Worm (Caenorhabditis elegans) whole organism, early embryonic: ENCODE results near the gene C39E9.7.
A peak's percentile ranks its signal among the peaks of the same experiment; 100 is the strongest.

Source experiments
- B0310.2 ChIP-seq: sonication (generic microtip); optimal IDR thresholded peaks from 2 replicates; lab custom pipeline; 2016; ENCODE audit warnings: mild to moderate bottlenecking, missing genetic modification characterization, missing compliant biosample characterization
- F13C5.2 ChIP-seq: sonication (generic microtip); optimal IDR thresholded peaks from 2 replicates; lab custom pipeline; 2017; ENCODE audit warnings: mild to moderate bottlenecking, missing genetic modification characterization, inconsistent platforms, missing compliant biosample characterization
- aly-1 ChIP-seq: sonication (generic microtip); optimal IDR thresholded peaks from 2 replicates; lab custom pipeline; 2016; ENCODE audit warnings: missing genetic modification characterization, missing compliant biosample characterization
- ama-1 ChIP-seq: fragments of 150-350 bp; optimal IDR thresholded peaks from 2 replicates; lab custom pipeline; 2014
- ceh-13 ChIP-seq: fragments of 200-800 bp; sonication (Bioruptor generic); optimal IDR thresholded peaks from 2 replicates; lab custom pipeline; 2018; ENCODE audit warnings: mild to moderate bottlenecking, missing genetic modification characterization, missing compliant biosample characterization
- ceh-36 ChIP-seq: sonication (generic microtip); optimal IDR thresholded peaks from 2 replicates; lab custom pipeline; 2016; ENCODE audit warnings: missing genetic modification characterization, inconsistent platforms, missing compliant biosample characterization
- ets-7 ChIP-seq: sonication (generic microtip); optimal IDR thresholded peaks from 2 replicates; lab custom pipeline; 2016; ENCODE audit warnings: missing genotype, missing genetic modification characterization, missing compliant biosample characterization
- flt-1 ChIP-seq: fragments of 200-800 bp; sonication (Bioruptor generic); IDR thresholded peaks from 2 replicates; pipeline ENCODE4 v1.3.6; 2022; ENCODE audit warnings: missing genetic modification characterization, missing compliant biosample characterization
- hmbx-1 ChIP-seq: sonication (generic microtip); optimal IDR thresholded peaks from 2 replicates; lab custom pipeline; 2016; ENCODE audit warnings: mild to moderate bottlenecking, missing genetic modification characterization, missing compliant biosample characterization
- hmg-4 ChIP-seq: fragments of 200-800 bp; sonication (Bioruptor generic); optimal IDR thresholded peaks from 2 replicates; lab custom pipeline; 2018; ENCODE audit warnings: mild to moderate bottlenecking, missing genetic modification characterization, missing compliant biosample characterization
- hnd-1 ChIP-seq: sonication (generic microtip); optimal IDR thresholded peaks from 2 replicates; lab custom pipeline; 2016; ENCODE audit warnings: missing genetic modification characterization, missing compliant biosample characterization
- pes-1 ChIP-seq: fragments of 200-800 bp; sonication (Bioruptor generic); IDR thresholded peaks from 2 replicates; pipeline ENCODE4 v1.3.6; 2022; ENCODE audit warnings: missing genetic modification reagents, missing genetic modification characterization, missing compliant biosample characterization
- scrt-1 ChIP-seq: fragments of 200-800 bp; sonication (Bioruptor generic); IDR thresholded peaks from 2 replicates; pipeline ENCODE4 v1.3.6; 2022; ENCODE audit warnings: missing genetic modification characterization, missing compliant biosample characterization
- sea-1 ChIP-seq: fragments of 200-800 bp; sonication (Bioruptor generic); conservative IDR thresholded peaks from 2 replicates; pipeline ENCODE4 v1.3.6; 2022; ENCODE audit warnings: missing genetic modification characterization, missing compliant biosample characterization
- tbx-11 ChIP-seq: fragments of 200-800 bp; sonication (Bioruptor generic); IDR thresholded peaks from 2 replicates; pipeline ENCODE4 v1.3.6; 2022; ENCODE audit warnings: missing genetic modification characterization, missing compliant biosample characterization
- tbx-37 ChIP-seq: fragments of 200-800 bp; sonication (Bioruptor generic); conservative IDR thresholded peaks from 2 replicates; pipeline ENCODE4 v1.3.6; 2022; ENCODE audit warnings: missing genetic modification reagents, missing genetic modification characterization, missing compliant biosample characterization
- tra-4 ChIP-seq: sonication (generic microtip); optimal IDR thresholded peaks from 2 replicates; lab custom pipeline; 2017; ENCODE audit warnings: missing genetic modification characterization, missing compliant biosample characterization

C39E9.7 gene

ce11 chrIV:13041486-13041885 lies 35.0 kb downstream of the C39E9.7 start:
- no peak for TF ChIP-seq pes-1 (GFP tag; lab: Robert Waterston, UW)
- no peak for TF ChIP-seq ceh-13
- no peak for TF ChIP-seq tbx-11 (GFP tag; lab: Robert Waterston, UW)
- TF ChIP-seq ceh-36 (tag; lab: Kevin White, UChicago) = no peak
- TF ChIP-seq hmbx-1 = no peak
- no peak for TF ChIP-seq tbx-37 (GFP tag; lab: Robert Waterston, UW)
- TF ChIP-seq ets-7 (tag; lab: Kevin White, UChicago) = no peak
- TF ChIP-seq ama-1 = no peak
- no peak for TF ChIP-seq hmg-4 (GFP tag; lab: Kevin White, UChicago)

DNA sequence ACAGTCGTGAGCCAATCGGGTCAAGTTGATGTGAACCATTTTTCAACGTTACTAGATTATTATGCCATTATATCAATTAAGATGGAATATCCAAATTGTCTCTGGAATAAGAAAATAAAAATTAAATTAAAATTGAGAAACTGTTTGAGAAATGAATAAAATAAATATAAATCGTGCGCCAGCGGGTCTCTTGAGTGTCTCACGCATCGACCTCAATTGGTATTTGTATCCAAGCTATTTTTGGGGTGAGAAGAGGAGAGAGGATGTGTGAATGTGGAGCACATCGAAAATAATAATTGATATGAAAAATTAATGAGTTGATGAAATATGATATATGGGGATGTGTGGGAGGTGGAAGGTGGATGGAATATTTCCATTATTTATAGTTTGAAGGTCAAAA lies 37.6 kb downstream of the C39E9.7 start, which contains the start of gene F49E11.2:
Gene F49E11.2, minus strand, starts transcription at position 101 of the 400 bp plus-strand sequence.
- TF ChIP-seq pes-1 (GFP tag; lab: Robert Waterston, UW) (no peak), ceh-13 (no peak), ama-1 (no peak)

ce11 chrIV:13036835-13037234 lies 39.7 kb downstream of the C39E9.7 start:
- TF ChIP-seq ceh-36 (tag; lab: Kevin White, UChicago) = no peak
- no peak for TF ChIP-seq tbx-37 (GFP tag; lab: Robert Waterston, UW)
- no peak for TF ChIP-seq flt-1
- no peak for TF ChIP-seq scrt-1 (GFP tag; lab: Robert Waterston, UW)
- no peak for TF ChIP-seq tbx-11 (GFP tag; lab: Robert Waterston, UW)
- no peak for TF ChIP-seq hmbx-1
- TF ChIP-seq ama-1 = no peak
- TF ChIP-seq pes-1 (GFP tag; lab: Robert Waterston, UW) = no peak
- TF ChIP-seq B0310.2 (tag; lab: Kevin White, UChicago) = no peak
- TF ChIP-seq aly-1 (tag; lab: Kevin White, UChicago) = no peak
- no peak for TF ChIP-seq hmg-4 (GFP tag; lab: Kevin White, UChicago)
- TF ChIP-seq tra-4 (tag; lab: Kevin White, UChicago) = no peak
- no peak for TF ChIP-seq F13C5.2 (tag; lab: Kevin White, UChicago)
- TF ChIP-seq hnd-1 (tag; lab: Kevin White, UChicago) = no peak
- no peak for TF ChIP-seq ets-7 (tag; lab: Kevin White, UChicago)
- TF ChIP-seq sea-1 = no peak
- no peak for TF ChIP-seq ceh-13

- TF ChIP-seq tbx-37 (GFP tag; lab: Robert Waterston, UW) (no peak), tra-4 (tag; lab: Kevin White, UChicago) (no peak), sea-1 (no peak), hnd-1 (tag; lab: Kevin White, UChicago) (no peak), ceh-13 (no peak), hmg-4 (GFP tag; lab: Kevin White, UChicago) (no peak), pes-1 (GFP tag; lab: Robert Waterston, UW) (no peak), flt-1 (no peak), scrt-1 (GFP tag; lab: Robert Waterston, UW) (no peak), F13C5.2 (tag; lab: Kevin White, UChicago) (no peak), ets-7 (tag; lab: Kevin White, UChicago) (no peak), hmbx-1 (no peak), ama-1 (no peak), ceh-36 (tag; lab: Kevin White, UChicago) (no peak), B0310.2 (tag; lab: Kevin White, UChicago) (no peak), aly-1 (tag; lab: Kevin White, UChicago) (no peak), tbx-11 (GFP tag; lab: Robert Waterston, UW) (no peak)
These were observed 41.2 kb downstream of the C39E9.7 start for ce11 chrIV:13035302-13035701.

ce11 chrIV:13033516-13033915 lies 43.0 kb downstream of the C39E9.7 start:
- TF ChIP-seq tbx-37 (GFP tag; lab: Robert Waterston, UW) (no peak), ama-1 (peak; percentile 9), sea-1 (no peak)

ce11 chrIV:13032153-13032552 lies 44.4 kb downstream of the C39E9.7 start:
- TF ChIP-seq B0310.2 (tag; lab: Kevin White, UChicago) = no peak
- no peak for TF ChIP-seq tbx-37 (GFP tag; lab: Robert Waterston, UW)
- TF ChIP-seq pes-1 (GFP tag; lab: Robert Waterston, UW) = no peak

- TF ChIP-seq sea-1 = no peak; the same call in 1 of the 2 replicates
- TF ChIP-seq tra-4 (tag; lab: Kevin White, UChicago) = no peak
- peak; percentile 43 for TF ChIP-seq hmg-4 (GFP tag; lab: Kevin White, UChicago)
- TF ChIP-seq F13C5.2 (tag; lab: Kevin White, UChicago) = peak; percentile 12
- no peak for TF ChIP-seq ets-7 (tag; lab: Kevin White, UChicago)
These were observed 45.8 kb downstream of the C39E9.7 start for ce11 chrIV:13030467-13031299.

DNA sequence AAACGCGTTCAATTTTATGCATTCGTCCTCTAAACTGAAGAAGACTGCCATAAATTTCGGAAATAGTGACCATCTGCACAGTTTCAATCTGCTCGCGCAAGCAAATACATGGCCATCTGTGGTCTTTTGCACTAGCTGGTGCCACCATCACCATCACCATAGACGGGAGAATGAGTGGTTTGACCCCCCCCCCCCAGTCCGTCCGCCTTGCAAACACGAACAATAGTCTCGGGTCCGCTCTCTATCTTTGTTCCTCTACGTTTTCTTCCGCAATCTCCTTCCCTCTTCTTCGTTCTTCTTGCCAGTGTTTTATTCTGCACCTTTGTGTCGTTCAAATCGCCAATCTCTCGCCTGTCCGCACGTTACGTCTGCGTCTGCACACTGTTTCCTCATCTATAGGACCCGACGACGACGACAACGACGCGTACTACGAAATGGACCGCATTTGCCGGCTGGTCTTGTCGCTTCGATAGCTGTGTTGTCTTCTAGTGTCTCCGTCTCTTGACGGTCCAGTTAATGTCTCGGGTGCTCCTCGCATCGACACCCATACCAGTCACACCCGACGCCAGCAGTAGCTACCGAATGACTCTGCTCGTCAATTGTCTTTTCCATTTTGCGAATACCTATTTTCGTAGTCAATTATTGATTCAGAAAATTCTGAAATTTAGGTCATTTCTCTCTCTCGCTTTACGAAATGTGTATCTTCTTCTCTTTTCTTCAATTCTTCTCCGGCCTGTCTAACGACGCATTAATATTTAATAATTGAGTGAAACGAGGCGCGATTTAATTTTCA lies 46.6 kb downstream of the C39E9.7 start:
- TF ChIP-seq pes-1 (GFP tag; lab: Robert Waterston, UW) = 0 out of 2 replicates have a peak, but pooled peaks have one; percentile 19
- no peak for TF ChIP-seq hmbx-1
- TF ChIP-seq tra-4 (tag; lab: Kevin White, UChicago) = no peak
- no peak for TF ChIP-seq tbx-11 (GFP tag; lab: Robert Waterston, UW)
- TF ChIP-seq ets-7 (tag; lab: Kevin White, UChicago) = peak; percentile 46
- TF ChIP-seq ama-1 = no peak
- peak; percentile 91 for TF ChIP-seq hmg-4 (GFP tag; lab: Kevin White, UChicago)
- TF ChIP-seq flt-1 = no peak
- TF ChIP-seq F13C5.2 (tag; lab: Kevin White, UChicago) = peak; percentile 77
- TF ChIP-seq sea-1 = no peak
